Worm (Caenorhabditis elegans) whole organism, young adult: ENCODE results near the gene F36H1.12.

ENCODE experiments used
- B0019.2 ChIP-seq: fragments of 200-800 bp; sonication (Bioruptor generic); conservative IDR thresholded peaks from 2 replicates; pipeline ENCODE4 v1.3.6; 2022; ENCODE audit warnings: missing genetic modification reagents, missing genetic modification characterization, missing compliant biosample characterization
- B0035.1 ChIP-seq: sonication (generic microtip); optimal IDR thresholded peaks from 2 replicates; lab custom pipeline; 2016; ENCODE audit warnings: missing genetic modification characterization, mild to moderate bottlenecking, missing compliant biosample characterization, missing genotype, missing genetic modification reagents
- B0336.3 ChIP-seq: fragments of 200-800 bp; sonication (Bioruptor generic); IDR thresholded peaks from 2 replicates; pipeline ENCODE4 v1.3.6; 2022; ENCODE audit warnings: missing genetic modification characterization, missing compliant biosample characterization
- F22D6.2 ChIP-seq: sonication (generic microtip); optimal IDR thresholded peaks from 2 replicates; lab custom pipeline; 2016; ENCODE audit warnings: mild to moderate bottlenecking, missing genetic modification characterization, missing compliant biosample characterization
- F23B12.7 ChIP-seq: sonication (generic microtip); optimal IDR thresholded peaks from 2 replicates; lab custom pipeline; 2017; ENCODE audit warnings: missing genetic modification characterization, mild to moderate bottlenecking, missing compliant biosample characterization, antibody characterized with exemption, moderate library complexity; ENCODE audit not compliant: insufficient read depth
- F33H1.4 ChIP-seq: fragments of 200-800 bp; sonication (Bioruptor generic); IDR thresholded peaks from 2 replicates; pipeline ENCODE4 v1.3.6; 2022; ENCODE audit warnings: missing genetic modification reagents, missing genetic modification characterization, missing compliant biosample characterization
- F39B2.1 ChIP-seq: fragments of 200-800 bp; sonication (Bioruptor generic); IDR thresholded peaks from 2 replicates; pipeline ENCODE4 v1.3.6; 2022; ENCODE audit warnings: missing genetic modification reagents, missing genetic modification characterization, missing compliant biosample characterization
- F49E8.2 ChIP-seq: sonication (generic microtip); optimal IDR thresholded peaks from 3 replicates; lab custom pipeline; 2017; ENCODE audit warnings: missing genetic modification characterization, mild to moderate bottlenecking, missing compliant biosample characterization, antibody characterized with exemption, moderate library complexity; ENCODE audit not compliant: insufficient read depth
- T26A5.8 ChIP-seq: sonication (generic microtip); optimal IDR thresholded peaks from 2 replicates; lab custom pipeline; 2016; ENCODE audit warnings: missing genetic modification characterization, missing compliant biosample characterization
- Y53G8AR.9 ChIP-seq: fragments of 200-800 bp; sonication (Bioruptor generic); conservative IDR thresholded peaks from 2 replicates; pipeline ENCODE4 v1.3.6; 2022; ENCODE audit warnings: missing genetic modification reagents, missing genetic modification characterization, missing compliant biosample characterization
- Y67H2A.10 ChIP-seq: fragments of 200-800 bp; sonication (Bioruptor generic); conservative IDR thresholded peaks from 2 replicates; pipeline ENCODE4 v1.3.6; 2022; ENCODE audit warnings: missing genetic modification reagents, missing genetic modification characterization, missing compliant biosample characterization
- Y95B8A.8 ChIP-seq: fragments of 200-800 bp; sonication (Bioruptor generic); IDR thresholded peaks from 2 replicates; pipeline ENCODE4 v1.3.6; 2022; ENCODE audit warnings: missing genetic modification reagents, missing genetic modification characterization, missing compliant biosample characterization
- aptf-3 ChIP-seq: fragments of 200-800 bp; sonication (Bioruptor generic); IDR thresholded peaks from 2 replicates; pipeline ENCODE4 v1.3.6; 2022; ENCODE audit warnings: missing genetic modification characterization, missing compliant biosample characterization
- athp-1 ChIP-seq: sonication (generic microtip); optimal IDR thresholded peaks from 2 replicates; lab custom pipeline; 2017; ENCODE audit warnings: mild to moderate bottlenecking, missing genetic modification characterization, missing compliant biosample characterization
- cebp-1 ChIP-seq, 2 experiments: fragments of 200-800 bp in 1 of 2; sonication (Bioruptor generic) in 1 of 2; sonication (generic microtip) in 1 of 2; IDR thresholded peaks in 1 of 2; optimal IDR thresholded peaks in 1 of 2; 2 replicates each; pipeline versions ENCODE4 v1.3.6 to Lab custom; 2017 to 2022; ENCODE audit warnings: missing compliant biosample characterization in 2 of 2, missing genetic modification characterization in 2 of 2, mild to moderate bottlenecking in 1 of 2, missing genetic modification reagents in 1 of 2, moderate library complexity in 1 of 2
- ceh-91 ChIP-seq: fragments of 200-800 bp; sonication (Bioruptor generic); IDR thresholded peaks from 2 replicates; pipeline ENCODE4 v1.3.6; 2022; ENCODE audit warnings: missing genetic modification reagents, missing genetic modification characterization, missing compliant biosample characterization
- dox-1 ChIP-seq: fragments of 200-800 bp; sonication (Bioruptor generic); IDR thresholded peaks from 2 replicates; pipeline ENCODE4 v1.3.6; 2022; ENCODE audit warnings: missing genetic modification reagents, missing genetic modification characterization, missing compliant biosample characterization
- dpff-1 ChIP-seq: sonication (generic microtip); optimal IDR thresholded peaks from 2 replicates; lab custom pipeline; 2017; ENCODE audit warnings: mild to moderate bottlenecking, missing genetic modification characterization, missing compliant biosample characterization
- ekl-4 ChIP-seq: fragments of 200-800 bp; sonication (Bioruptor generic); IDR thresholded peaks from 2 replicates; pipeline ENCODE4 v1.3.6; 2022; ENCODE audit warnings: missing genetic modification reagents, missing genetic modification characterization, missing compliant biosample characterization
- ets-4 ChIP-seq: fragments of 200-800 bp; sonication (Bioruptor generic); optimal IDR thresholded peaks from 2 replicates; lab custom pipeline; 2018; ENCODE audit warnings: mild to moderate bottlenecking, missing genetic modification characterization, missing compliant biosample characterization
- gei-17 ChIP-seq: fragments of 200-800 bp; sonication (Bioruptor generic); optimal IDR thresholded peaks from 2 replicates; lab custom pipeline; 2018; ENCODE audit warnings: mild to moderate bottlenecking, missing genetic modification characterization, missing compliant biosample characterization
- hlh-12 ChIP-seq: sonication (generic microtip); optimal IDR thresholded peaks from 2 replicates; lab custom pipeline; 2016; ENCODE audit warnings: missing genetic modification characterization, missing compliant biosample characterization
- hlh-26 ChIP-seq: fragments of 200-800 bp; sonication (Bioruptor generic); conservative IDR thresholded peaks from 2 replicates; pipeline ENCODE4 v1.3.6; 2022; ENCODE audit warnings: missing genetic modification reagents, missing genetic modification characterization, missing compliant biosample characterization
- hmg-1.2 ChIP-seq: fragments of 200-800 bp; sonication (Bioruptor generic); IDR thresholded peaks from 2 replicates; pipeline ENCODE4 v1.3.6; 2022; ENCODE audit warnings: missing genetic modification reagents, missing genetic modification characterization, missing compliant biosample characterization
- hrde-1 ChIP-seq: sonication (generic microtip); optimal IDR thresholded peaks from 2 replicates; lab custom pipeline; 2016; ENCODE audit warnings: missing genetic modification characterization, mild to moderate bottlenecking, missing compliant biosample characterization, moderate library complexity, missing genotype, missing genetic modification reagents, borderline replicate concordance
- hsf-1 ChIP-seq: fragments of 200-800 bp; sonication (Bioruptor generic); IDR thresholded peaks from 2 replicates; pipeline ENCODE4 v1.3.6; 2022; ENCODE audit warnings: missing genetic modification reagents, missing genetic modification characterization, missing compliant biosample characterization
- let-607 ChIP-seq, 2 experiments: fragments of 200-800 bp in 1 of 2; sonication (Bioruptor generic) in 1 of 2; sonication (generic microtip) in 1 of 2; optimal IDR thresholded peaks; 2 replicates each; lab custom pipeline; 2016 to 2018; ENCODE audit warnings: mild to moderate bottlenecking in 2 of 2, missing compliant biosample characterization in 2 of 2, missing genetic modification characterization in 2 of 2, moderate library complexity in 2 of 2, missing genotype in 1 of 2
- lin-35 ChIP-seq, 3 experiments: fragments of 150-350 bp in 2 of 3; sonication (generic microtip) in 1 of 3; optimal IDR thresholded peaks; 2 replicates each; lab custom pipeline; 2014 to 2018; ENCODE audit warnings: missing biosample characterization in 3 of 3, missing genetic modification characterization in 3 of 3, missing genetic modification reagents in 3 of 3
- lin-40 ChIP-seq: sonication (generic microtip); optimal IDR thresholded peaks from 2 replicates; lab custom pipeline; 2016; ENCODE audit warnings: missing genetic modification characterization, mild to moderate bottlenecking, missing compliant biosample characterization, missing genotype, missing genetic modification reagents
- lin-54 ChIP-seq: fragments of 200-800 bp; sonication (Bioruptor generic); optimal IDR thresholded peaks from 2 replicates; lab custom pipeline; 2018; ENCODE audit warnings: mild to moderate bottlenecking, missing genetic modification characterization, missing compliant biosample characterization
- lir-1 ChIP-seq: fragments of 200-800 bp; sonication (Bioruptor generic); conservative IDR thresholded peaks from 2 replicates; pipeline ENCODE4 v1.3.6; 2022; ENCODE audit warnings: missing genetic modification reagents, missing genetic modification characterization, missing compliant biosample characterization
- lsl-1 ChIP-seq: fragments of 200-800 bp; sonication (Bioruptor generic); optimal IDR thresholded peaks from 2 replicates; lab custom pipeline; 2018; ENCODE audit warnings: mild to moderate bottlenecking, missing genetic modification characterization, moderate library complexity, missing compliant biosample characterization
- madf-3 ChIP-seq: fragments of 200-800 bp; sonication (Bioruptor generic); IDR thresholded peaks from 2 replicates; pipeline ENCODE4 v1.3.6; 2022; ENCODE audit warnings: missing genetic modification reagents, missing genetic modification characterization, missing compliant biosample characterization
- madf-6 ChIP-seq: fragments of 200-800 bp; sonication (Bioruptor generic); IDR thresholded peaks from 2 replicates; pipeline ENCODE4 v1.3.6; 2022; ENCODE audit warnings: missing genetic modification reagents, missing genetic modification characterization, missing compliant biosample characterization
- mcd-1 ChIP-seq: fragments of 200-800 bp; sonication (Bioruptor generic); IDR thresholded peaks from 2 replicates; pipeline ENCODE4 v1.3.6; 2022; ENCODE audit warnings: missing genetic modification reagents, missing genetic modification characterization, missing compliant biosample characterization
- nhr-120 ChIP-seq: fragments of 200-800 bp; sonication (Bioruptor generic); IDR thresholded peaks from 2 replicates; pipeline ENCODE4 v1.3.6; 2022; ENCODE audit warnings: missing genetic modification characterization, missing compliant biosample characterization
- nhr-179 ChIP-seq: sonication (generic microtip); optimal IDR thresholded peaks from 2 replicates; lab custom pipeline; 2016; ENCODE audit warnings: mild to moderate bottlenecking, missing genetic modification characterization, missing compliant biosample characterization
- nhr-80 ChIP-seq: sonication (generic microtip); optimal IDR thresholded peaks from 2 replicates; lab custom pipeline; 2016; ENCODE audit warnings: missing genetic modification characterization, missing compliant biosample characterization
- rcor-1 ChIP-seq: fragments of 200-800 bp; sonication (Bioruptor generic); IDR thresholded peaks from 2 replicates; pipeline ENCODE4 v1.3.6; 2022; ENCODE audit warnings: missing genetic modification reagents, missing genetic modification characterization, missing compliant biosample characterization
- snpc-1.3 ChIP-seq: sonication (generic microtip); optimal IDR thresholded peaks from 2 replicates; lab custom pipeline; 2017; ENCODE audit warnings: missing genetic modification characterization, mild to moderate bottlenecking, missing compliant biosample characterization, antibody characterized with exemption, moderate library complexity, missing genotype, missing genetic modification reagents; ENCODE audit not compliant: insufficient read depth
- snpc-4 ChIP-seq, 5 experiments: fragments of 150-350 bp in 1 of 5; sonication (generic microtip) in 4 of 5; optimal IDR thresholded peaks; 2 replicates each; lab custom pipeline; 2014 to 2018; ENCODE audit warnings: missing genetic modification characterization in 5 of 5, missing biosample characterization in 3 of 5, antibody characterized with exemption in 2 of 5, mild to moderate bottlenecking in 2 of 5, missing compliant biosample characterization in 2 of 5, missing genotype in 2 of 5, moderate library complexity in 2 of 5, missing genetic modification reagents in 1 of 5
- tbp1 ChIP-seq: fragments of 200-800 bp; sonication (Bioruptor generic); optimal IDR thresholded peaks from 2 replicates; lab custom pipeline; 2018; ENCODE audit warnings: mild to moderate bottlenecking, missing genetic modification characterization, missing compliant biosample characterization
- unc-130 ChIP-seq: sonication (generic microtip); optimal IDR thresholded peaks from 2 replicates; lab custom pipeline; 2016; ENCODE audit warnings: missing genetic modification reagents, missing genetic modification characterization, missing compliant biosample characterization
- ztf-18 ChIP-seq: sonication (generic microtip); optimal IDR thresholded peaks from 2 replicates; lab custom pipeline; 2016; ENCODE audit warnings: missing genotype, mild to moderate bottlenecking, missing genetic modification characterization, missing compliant biosample characterization

F36H1.12 gene

DNA sequence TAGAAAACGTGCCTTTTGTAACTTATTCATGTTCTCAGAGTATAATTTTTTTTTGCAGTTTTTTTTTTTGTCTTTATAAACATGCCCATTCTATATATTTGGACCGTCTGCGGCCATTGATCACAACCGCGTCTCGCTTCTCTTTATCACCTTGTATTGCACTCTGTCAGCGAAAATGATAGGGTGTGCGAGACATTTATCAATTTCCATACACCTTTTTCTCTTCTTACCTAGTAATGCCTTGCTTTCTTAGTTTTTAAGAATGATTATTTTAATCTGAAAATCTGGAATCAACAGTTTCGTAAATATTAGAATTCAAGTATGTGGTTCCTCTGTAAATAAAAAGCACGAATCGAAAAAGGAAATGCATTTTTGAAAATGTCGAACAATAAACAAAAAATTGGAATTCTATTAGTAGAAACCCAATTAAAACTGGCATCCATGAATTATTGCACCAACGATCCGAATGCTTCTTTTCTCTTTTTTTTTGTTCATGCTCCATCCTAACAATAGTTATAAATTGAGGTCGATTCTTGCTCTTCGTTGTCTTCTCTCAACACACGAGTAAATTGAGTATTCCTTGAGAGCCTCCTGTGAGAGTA, 16.3 kb downstream of the F36H1.12 start (continued):
- TF ChIP-seq athp-1 (peak; percentile 16), B0019.2 (GFP tag; lab: Robert Waterston, UW) (no peak), nhr-80 (tag; lab: Kevin White, UChicago) (peak; percentile 67), Y53G8AR.9 (peak; percentile 71), ztf-18 (tag; lab: Kevin White, UChicago) (peak; percentile 7), madf-3 (GFP tag; lab: Robert Waterston, UW) (no peak), snpc-1.3 (tag; lab: Kevin White, UChicago) (no peak), B0336.3 (GFP tag; lab: Robert Waterston, UW) (peak; percentile 71), rcor-1 (GFP tag; lab: Robert Waterston, UW) (no peak), nhr-120 (GFP tag; lab: Robert Waterston, UW) (no peak), F22D6.2 (tag; lab: Kevin White, UChicago) (no peak), Y67H2A.10 (GFP tag; lab: Robert Waterston, UW) (no peak), hlh-12 (tag; lab: Kevin White, UChicago) (no peak), ets-4 (GFP tag; lab: Kevin White, UChicago) (no peak), tbp1 (GFP tag; lab: Kevin White, UChicago) (peak; percentile 7), lir-1 (GFP tag; lab: Robert Waterston, UW) (no peak), F49E8.2 (tag; lab: Kevin White, UChicago) (peak; percentile 24), hsf-1 (GFP tag; lab: Robert Waterston, UW) (peak; percentile 35; the same call in 1 of the 2 replicates), madf-6 (GFP tag; lab: Robert Waterston, UW) (peak; percentile 52; the same call in 1 of the 2 replicates)

DNA sequence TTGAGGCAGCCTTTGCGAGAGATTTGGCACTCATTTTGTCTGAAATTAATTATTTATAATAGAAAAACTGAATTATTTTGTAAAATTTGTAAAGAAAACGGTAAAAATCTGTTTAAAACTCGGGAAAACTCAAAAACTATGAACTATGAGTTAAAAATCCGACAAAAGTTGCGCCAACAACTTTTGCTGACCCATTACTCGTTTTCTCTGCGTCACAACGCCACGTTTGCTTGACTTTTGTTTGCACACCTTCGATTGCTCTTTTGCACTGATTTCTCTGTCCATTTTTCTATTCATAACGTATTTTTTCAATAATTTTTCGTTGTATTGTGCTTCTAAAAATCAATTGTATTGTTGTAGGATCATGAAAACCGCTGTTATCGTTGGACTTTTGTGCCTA, 17.3 kb downstream of the F36H1.12 start, which contains the start of gene fkb-1:
Gene fkb-1 (plus strand): TSS at position 361 of the 400 bp plus-strand sequence.
- TF ChIP-seq unc-130 (GFP tag; lab: Kevin White, UChicago), result no peak
- no peak for TF ChIP-seq F23B12.7 (tag; lab: Kevin White, UChicago)
- no peak for TF ChIP-seq hlh-12 (tag; lab: Kevin White, UChicago)
- TF ChIP-seq F39B2.1 (GFP tag; lab: Robert Waterston, UW), result no peak
- no peak for TF ChIP-seq F33H1.4 (GFP tag; lab: Robert Waterston, UW)
- TF ChIP-seq T26A5.8 (tag; lab: Kevin White, UChicago), result no peak
- peak; percentile 46; the same call in 1 of the 2 replicates for TF ChIP-seq hmg-1.2 (GFP tag; lab: Robert Waterston, UW)
- TF ChIP-seq gei-17 (GFP tag; lab: Kevin White, UChicago), result no peak
- no peak for TF ChIP-seq hlh-26 (GFP tag; lab: Robert Waterston, UW)
- TF ChIP-seq nhr-80 (tag; lab: Kevin White, UChicago), result peak; percentile 48
- TF ChIP-seq mcd-1 (GFP tag; lab: Robert Waterston, UW), result peak; percentile 54
- peak; percentile 60 for TF ChIP-seq dox-1 (GFP tag; lab: Robert Waterston, UW)
- no peak for TF ChIP-seq B0035.1 (tag; lab: Kevin White, UChicago)
- no peak for TF ChIP-seq hrde-1 (tag; lab: Kevin White, UChicago)
- TF ChIP-seq snpc-4 (GFP tag; optimal IDR thresholded peaks at IDR 0.05; lab: Kevin White, UChicago), result no peak
- TF ChIP-seq snpc-4 (tag; optimal IDR thresholded peaks at IDR 0.05; lab: Kevin White, UChicago), result peak in 1 of 4 experiments; percentile 2
- peak; percentile 56 for TF ChIP-seq lin-40 (tag; lab: Kevin White, UChicago)
- TF ChIP-seq let-607 (tag; optimal IDR thresholded peaks at IDR 0.05; lab: Kevin White, UChicago), result peak; percentile 67 to 79
- no peak for TF ChIP-seq ceh-91 (GFP tag; lab: Robert Waterston, UW)
- TF ChIP-seq ztf-18 (tag; lab: Kevin White, UChicago), result peak; percentile 91
- TF ChIP-seq dpff-1 (tag; lab: Kevin White, UChicago), result no peak
- TF ChIP-seq lin-35 (GFP tag; optimal IDR thresholded peaks at IDR 0.05; lab: Kevin White, UChicago), result peak in 1 of 3 experiments; percentile 50
- peak; percentile 20 for TF ChIP-seq lin-54 (GFP tag; lab: Kevin White, UChicago)
- TF ChIP-seq Y67H2A.10 (GFP tag; lab: Robert Waterston, UW), result no peak
- TF ChIP-seq nhr-179 (tag; lab: Kevin White, UChicago), result no peak
- no peak for TF ChIP-seq aptf-3 (GFP tag; lab: Robert Waterston, UW)
- TF ChIP-seq ekl-4 (GFP tag; lab: Robert Waterston, UW), result no peak
- TF ChIP-seq Y95B8A.8 (GFP tag; lab: Robert Waterston, UW), result no peak
- TF ChIP-seq tbp1 (GFP tag; lab: Kevin White, UChicago), result no peak
- no peak for TF ChIP-seq cebp-1 (GFP tag; IDR thresholded peaks at IDR 0.05; lab: Robert Waterston, UW)
- TF ChIP-seq cebp-1 (tag; optimal IDR thresholded peaks at IDR 0.05; lab: Kevin White, UChicago), result peak; percentile 47
- peak; percentile 20 for TF ChIP-seq lsl-1 (GFP tag; lab: Kevin White, UChicago)
